Worm (Caenorhabditis elegans) whole organism, L3 larva: ENCODE measurements around the gene cpr-4.
"Not testable (repeated sequence)": the region's sequence is repeated elsewhere in the genome, so short reads cannot be mapped to it uniquely, and the experiment has no call there.

Experiments
- R02D3.7 ChIP-seq: fragments of 150-350 bp; optimal IDR thresholded peaks from 2 replicates; lab custom pipeline; 2014; ENCODE audit warnings: missing biosample characterization, missing genetic modification characterization
- aly-2 ChIP-seq: fragments of 150-350 bp; optimal IDR thresholded peaks from 2 replicates; lab custom pipeline; 2014; ENCODE audit warnings: missing biosample characterization, missing genetic modification characterization
- ama-1 ChIP-seq: fragments of 150-350 bp; optimal IDR thresholded peaks from 2 replicates; lab custom pipeline; 2018
- ceh-16 ChIP-seq: sonication (generic microtip); optimal IDR thresholded peaks from 2 replicates; lab custom pipeline; 2017; ENCODE audit warnings: missing biosample characterization, missing genetic modification characterization
- ceh-28 ChIP-seq: fragments of 150-350 bp; optimal IDR thresholded peaks from 2 replicates; lab custom pipeline; 2014; ENCODE audit warnings: missing biosample characterization, missing genetic modification reagents, missing genetic modification characterization
- ceh-82 ChIP-seq: fragments of 150-350 bp; optimal IDR thresholded peaks from 2 replicates; lab custom pipeline; 2014; ENCODE audit warnings: missing biosample characterization, missing genetic modification characterization
- daf-12 ChIP-seq: fragments of 150-350 bp; optimal IDR thresholded peaks from 2 replicates; lab custom pipeline; 2014; ENCODE audit warnings: missing biosample characterization, missing genetic modification reagents, missing genetic modification characterization
- elt-2 ChIP-seq: sonication (generic microtip); optimal IDR thresholded peaks from 2 replicates; lab custom pipeline; 2016; ENCODE audit warnings: missing genetic modification reagents, mild to moderate bottlenecking, missing genetic modification characterization, missing compliant biosample characterization
- elt-3 ChIP-seq, 3 experiments: fragments of 150-350 bp in 1 of 3; sonication (generic microtip) in 2 of 3; optimal IDR thresholded peaks; 2 replicates in 2 of 3; 4 replicates in 1 of 3; lab custom pipeline; 2014 to 2017; ENCODE audit warnings: missing biosample characterization in 3 of 3, missing genetic modification characterization in 3 of 3
- eor-1 ChIP-seq, 2 experiments: fragments of 150-350 bp; optimal IDR thresholded peaks; 2 replicates each; lab custom pipeline; 2014 to 2018; ENCODE audit warnings: missing biosample characterization in 2 of 2, missing genetic modification characterization in 2 of 2
- fkh-10 ChIP-seq: sonication (generic microtip); optimal IDR thresholded peaks from 2 replicates; lab custom pipeline; 2017; ENCODE audit warnings: missing biosample characterization, missing genetic modification reagents, missing genetic modification characterization
- fkh-2 ChIP-seq: fragments of 150-350 bp; optimal IDR thresholded peaks from 2 replicates; lab custom pipeline; 2014; ENCODE audit warnings: missing biosample characterization, missing genetic modification reagents, missing genetic modification characterization
- fos-1 ChIP-seq: fragments of 150-350 bp; optimal IDR thresholded peaks from 2 replicates; lab custom pipeline; 2014; ENCODE audit warnings: missing biosample characterization, missing genetic modification characterization
- hmg-11 ChIP-seq: sonication (generic microtip); optimal IDR thresholded peaks from 2 replicates; lab custom pipeline; 2016; ENCODE audit warnings: missing genetic modification characterization, missing compliant biosample characterization
- jun-1 ChIP-seq: fragments of 150-350 bp; optimal IDR thresholded peaks from 2 replicates; lab custom pipeline; 2014; ENCODE audit warnings: missing biosample characterization, missing genetic modification reagents, missing genetic modification characterization
- lin-15B ChIP-seq: fragments of 150-350 bp; optimal IDR thresholded peaks from 2 replicates; lab custom pipeline; 2014; ENCODE audit warnings: missing biosample characterization, missing genetic modification characterization
- lin-39 ChIP-seq: fragments of 150-350 bp; optimal IDR thresholded peaks from 2 replicates; lab custom pipeline; 2018; ENCODE audit warnings: missing biosample characterization, missing genetic modification reagents, missing genetic modification characterization
- lsy-12 ChIP-seq: sonication (generic microtip); optimal IDR thresholded peaks from 2 replicates; lab custom pipeline; 2016; ENCODE audit warnings: mild to moderate bottlenecking, missing genetic modification characterization, missing compliant biosample characterization
- mml-1 ChIP-seq: fragments of 150-350 bp; sonication (generic microtip); optimal IDR thresholded peaks from 3 replicates; lab custom pipeline; 2014; ENCODE audit warnings: missing biosample characterization, missing genetic modification characterization
- nfya-1 ChIP-seq: sonication (generic microtip); optimal IDR thresholded peaks from 2 replicates; lab custom pipeline; 2017; ENCODE audit warnings: missing genetic modification characterization, mild to moderate bottlenecking, missing compliant biosample characterization, antibody characterized with exemption, moderate library complexity; ENCODE audit not compliant: insufficient read depth
- nhr-11 ChIP-seq: fragments of 150-350 bp; optimal IDR thresholded peaks from 2 replicates; lab custom pipeline; 2014; ENCODE audit warnings: missing biosample characterization, missing genetic modification characterization
- nhr-12 ChIP-seq: fragments of 150-350 bp; optimal IDR thresholded peaks from 2 replicates; lab custom pipeline; 2014; ENCODE audit warnings: missing biosample characterization, missing genetic modification characterization
- nhr-23 ChIP-seq: fragments of 150-350 bp; optimal IDR thresholded peaks from 2 replicates; lab custom pipeline; 2014; ENCODE audit warnings: missing biosample characterization, missing genetic modification reagents, missing genetic modification characterization
- nhr-237 ChIP-seq: fragments of 150-350 bp; optimal IDR thresholded peaks from 2 replicates; lab custom pipeline; 2014; ENCODE audit warnings: missing biosample characterization, missing genetic modification characterization
- nhr-25 ChIP-seq: sonication (generic microtip); optimal IDR thresholded peaks from 2 replicates; lab custom pipeline; 2017; ENCODE audit warnings: missing biosample characterization, missing genetic modification characterization
- nhr-28 ChIP-seq: fragments of 150-350 bp; optimal IDR thresholded peaks from 2 replicates; lab custom pipeline; 2014; ENCODE audit warnings: missing biosample characterization, missing genetic modification characterization
- nhr-43 ChIP-seq: sonication (generic microtip); optimal IDR thresholded peaks from 2 replicates; lab custom pipeline; 2016; ENCODE audit warnings: mild to moderate bottlenecking, missing genetic modification characterization, missing compliant biosample characterization; ENCODE audit not compliant: poor library complexity, severe bottlenecking
- nhr-67 ChIP-seq: fragments of 150-350 bp; optimal IDR thresholded peaks from 2 replicates; lab custom pipeline; 2014; ENCODE audit warnings: missing biosample characterization, missing genetic modification characterization
- nhr-76 ChIP-seq: fragments of 150-350 bp; sonication (generic microtip); optimal IDR thresholded peaks from 5 replicates; lab custom pipeline; 2014; ENCODE audit warnings: missing biosample characterization, missing genetic modification characterization
- pha-4 ChIP-seq: fragments of 150-350 bp; optimal IDR thresholded peaks from 2 replicates; lab custom pipeline; 2014; ENCODE audit warnings: missing biosample characterization, missing genetic modification reagents, missing genetic modification characterization
- pqm-1 ChIP-seq: fragments of 150-350 bp; optimal IDR thresholded peaks from 2 replicates; lab custom pipeline; 2017; ENCODE audit warnings: missing biosample characterization, missing genetic modification characterization, inconsistent platforms
- sea-2 ChIP-seq: fragments of 150-350 bp; sonication (generic microtip); optimal IDR thresholded peaks from 4 replicates; lab custom pipeline; 2014; ENCODE audit warnings: missing biosample characterization, missing genetic modification reagents, missing genetic modification characterization
- snpc-4 ChIP-seq: fragments of 150-350 bp; optimal IDR thresholded peaks from 2 replicates; lab custom pipeline; 2014; ENCODE audit warnings: missing biosample characterization, missing genetic modification characterization
- unc-39 ChIP-seq: sonication (generic microtip); optimal IDR thresholded peaks from 4 replicates; lab custom pipeline; 2017; ENCODE audit warnings: missing biosample characterization, missing genetic modification characterization
- unc-62 ChIP-seq: fragments of 150-350 bp; sonication (generic microtip); optimal IDR thresholded peaks from 4 replicates; lab custom pipeline; 2014; ENCODE audit warnings: missing biosample characterization, missing genetic modification reagents, missing genetic modification characterization
- zag-1 ChIP-seq: fragments of 150-350 bp; optimal IDR thresholded peaks from 2 replicates; lab custom pipeline; 2014; ENCODE audit warnings: missing biosample characterization, missing genetic modification characterization
- ztf-4 ChIP-seq: fragments of 150-350 bp; optimal IDR thresholded peaks from 2 replicates; lab custom pipeline; 2014; ENCODE audit warnings: missing biosample characterization, missing genetic modification characterization

Gene cpr-4

ce11 chrV:6581762-6582161 is 32.7 kb upstream of the cpr-4 start, which contains the start of gene ZK1055.4:
Gene ZK1055.4, plus strand, starts transcription at chrV:6582062.
- TF ChIP-seq pha-4 (tag; lab: Kevin White, UChicago); nhr-25 (tag; lab: Kevin White, UChicago); lsy-12: not testable (repeated sequence)
- TF ChIP-seq, all 47 proteins: peak for 0; not testable (repeated sequence) for 47

DNA sequence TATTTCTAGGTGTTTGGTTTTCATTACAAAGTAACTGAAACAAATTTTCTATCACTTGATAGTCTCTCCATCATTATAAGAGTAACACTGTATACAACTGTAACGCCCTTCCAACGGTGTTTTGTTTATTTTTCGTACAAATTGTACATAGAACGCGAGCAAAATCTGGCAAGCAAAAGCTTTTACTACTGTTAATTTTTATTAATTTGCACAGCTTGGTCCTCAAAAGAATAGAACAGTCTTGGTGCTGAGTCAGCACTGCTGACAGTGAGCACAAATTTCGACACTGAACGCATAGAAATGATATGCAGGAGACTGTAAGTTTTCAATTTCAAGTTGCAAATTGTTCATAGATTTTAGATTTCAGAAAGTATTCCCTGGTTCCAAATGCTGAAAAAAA is 24.2 kb upstream of the cpr-4 start, which contains the start of gene ZK1055.2:
ZK1055.2 (plus strand) TSS at position 301 of the 400 bp plus-strand sequence.
- TF ChIP-seq hmg-11 (tag; lab: Kevin White, UChicago): no peak
- TF ChIP-seq nhr-43 (tag; lab: Kevin White, UChicago): no peak
- no peak for TF ChIP-seq zag-1 (tag; lab: Kevin White, UChicago)
- TF ChIP-seq fkh-10 (GFP tag; lab: Kevin White, UChicago): no peak
- no peak for TF ChIP-seq nfya-1 (tag; lab: Kevin White, UChicago)
- no peak for TF ChIP-seq ceh-82 (tag; lab: Kevin White, UChicago)
- no peak for TF ChIP-seq eor-1 (tag; optimal IDR thresholded peaks at IDR 0.05; lab: Kevin White, UChicago)
- no peak for TF ChIP-seq daf-12
- no peak for TF ChIP-seq lin-39 (tag; lab: Kevin White, UChicago)
- no peak for TF ChIP-seq pqm-1 (tag; lab: Kevin White, UChicago)
- no peak for TF ChIP-seq sea-2
- no peak for TF ChIP-seq mml-1
- no peak for TF ChIP-seq nhr-76
- no peak for TF ChIP-seq nhr-28
- no peak for TF ChIP-seq elt-3 (tag; optimal IDR thresholded peaks at IDR 0.05; lab: Kevin White, UChicago)
- TF ChIP-seq jun-1 (tag; lab: Kevin White, UChicago): no peak
- TF ChIP-seq R02D3.7 (tag; lab: Kevin White, UChicago): no peak
- TF ChIP-seq pha-4 (tag; lab: Kevin White, UChicago): no peak
- no peak for TF ChIP-seq unc-39 (tag; lab: Kevin White, UChicago)

ce11 chrV:6593700-6594244 is 20.7 kb upstream of the cpr-4 start, which contains the start of gene hcp-1:
Gene hcp-1, plus strand, starts transcription at chrV:6594194.
- TF ChIP-seq unc-62 (no peak), nhr-23 (peak; percentile 21), lin-15B (tag; lab: Kevin White, UChicago) (peak; percentile 60), nhr-67 (tag; lab: Kevin White, UChicago) (no peak), nhr-25 (tag; lab: Kevin White, UChicago) (peak; percentile 53), lin-39 (tag; lab: Kevin White, UChicago) (peak; percentile 20)
- TF ChIP-seq, all 47 proteins: peak for 4

- TF ChIP-seq aly-2 (tag; lab: Kevin White, UChicago) (no peak), R02D3.7 (tag; lab: Kevin White, UChicago) (no peak), ama-1 (lab: Kevin White, UChicago) (no peak), nhr-237 (tag; lab: Kevin White, UChicago) (no peak)
These were observed 11.9 kb upstream of the cpr-4 start, which contains the start of gene ZK1055.6 for ce11 chrV:6602556-6603062. Gene ZK1055.6, minus strand, starts transcription at chrV:6602606.

- TF ChIP-seq elt-2 (tag; lab: Kevin White, UChicago) (no peak), nhr-11 (tag; lab: Kevin White, UChicago) (no peak), hmg-11 (tag; lab: Kevin White, UChicago) (no peak), lin-39 (tag; lab: Kevin White, UChicago) (no peak), snpc-4 (tag; lab: Kevin White, UChicago) (no peak), nhr-23 (no peak), fos-1 (tag; lab: Kevin White, UChicago) (no peak), fkh-10 (GFP tag; lab: Kevin White, UChicago) (no peak), lin-15B (tag; lab: Kevin White, UChicago) (no peak), ceh-16 (no peak), pqm-1 (tag; lab: Kevin White, UChicago) (no peak), fkh-2 (tag; lab: Kevin White, UChicago) (no peak), pha-4 (tag; lab: Kevin White, UChicago) (no peak), lsy-12 (no peak), ceh-28 (tag; lab: Kevin White, UChicago) (no peak), ztf-4 (tag; lab: Kevin White, UChicago) (no peak), nhr-12 (tag; lab: Kevin White, UChicago) (no peak), nhr-76 (no peak)
These were observed 9.2 kb upstream of the cpr-4 start, which contains the start of gene ZK1055.7 for ce11 chrV:6605275-6605674. Gene ZK1055.7, minus strand, starts transcription at chrV:6605375.
